Fruit fly (Drosophila melanogaster) whole organism, embryonic: ENCODE data around the gene CG32188.

ENCODE experiments used
- Adf1 ChIP-seq: fragments of 200-800 bp; sonication (Bioruptor generic); IDR thresholded peaks from 2 replicates; pipeline ENCODE4 v1.3.6; 2022; ENCODE audit warnings: missing biosample characterization, missing genetic modification characterization
- B-H2 ChIP-seq: fragments of 200-800 bp; sonication (Bioruptor generic); optimal IDR thresholded peaks from 2 replicates; lab custom pipeline; 2018; ENCODE audit warnings: missing biosample characterization, mild to moderate bottlenecking, missing genetic modification characterization
- CG10147 ChIP-seq: fragments of 200-800 bp; sonication (Bioruptor generic); optimal IDR thresholded peaks from 2 replicates; lab custom pipeline; 2019; ENCODE audit warnings: missing biosample characterization, mild to moderate bottlenecking, missing genetic modification characterization, moderate library complexity
- CG11247 ChIP-seq: fragments of 200-800 bp; sonication (Bioruptor generic); IDR thresholded peaks from 2 replicates; pipeline ENCODE4 v1.3.6; 2022; ENCODE audit warnings: missing biosample characterization, missing genetic modification characterization
- CG12299 ChIP-seq: fragments of 200-800 bp; sonication (Bioruptor generic); optimal IDR thresholded peaks from 2 replicates; lab custom pipeline; 2018; ENCODE audit warnings: missing biosample characterization, mild to moderate bottlenecking, missing genetic modification characterization
- CG1233 ChIP-seq: fragments of 200-800 bp; sonication (Bioruptor generic); optimal IDR thresholded peaks from 4 replicates; lab custom pipeline; 2018; ENCODE audit warnings: missing biosample characterization, mild to moderate bottlenecking, missing genetic modification characterization
- CG12744 ChIP-seq: fragments of 200-800 bp; sonication (Bioruptor generic); optimal IDR thresholded peaks from 2 replicates; lab custom pipeline; 2016; ENCODE audit warnings: missing biosample characterization, missing genetic modification characterization
- CG12942 ChIP-seq: fragments of 200-800 bp; sonication (Bioruptor generic); optimal IDR thresholded peaks from 3 replicates; lab custom pipeline; 2016; ENCODE audit warnings: missing biosample characterization, missing genetic modification characterization
- CG15011 ChIP-seq: fragments of 200-800 bp; sonication (Bioruptor generic); optimal IDR thresholded peaks from 3 replicates; lab custom pipeline; 2018; ENCODE audit warnings: missing biosample characterization, mild to moderate bottlenecking, missing genetic modification characterization
- CG15479 ChIP-seq: fragments of 200-800 bp; sonication (Bioruptor generic); optimal IDR thresholded peaks from 3 replicates; lab custom pipeline; 2019; ENCODE audit warnings: missing biosample characterization, mild to moderate bottlenecking, missing genetic modification characterization, moderate library complexity
- CG15696 ChIP-seq: fragments of 200-800 bp; sonication (Bioruptor generic); optimal IDR thresholded peaks from 2 replicates; lab custom pipeline; 2019; ENCODE audit warnings: missing biosample characterization, mild to moderate bottlenecking, missing genetic modification characterization, moderate library complexity
- CG16863 ChIP-seq: fragments of 200-800 bp; sonication (Bioruptor generic); optimal IDR thresholded peaks from 3 replicates; lab custom pipeline; 2016; ENCODE audit warnings: missing biosample characterization, missing genetic modification characterization
- CG17385 ChIP-seq: fragments of 200-800 bp; sonication (Bioruptor generic); optimal IDR thresholded peaks from 3 replicates; lab custom pipeline; 2018; ENCODE audit warnings: missing biosample characterization, mild to moderate bottlenecking, missing genetic modification characterization
- CG17568 ChIP-seq: fragments of 200-800 bp; sonication (Bioruptor generic); optimal IDR thresholded peaks from 2 replicates; lab custom pipeline; 2018; ENCODE audit warnings: missing biosample characterization, mild to moderate bottlenecking, missing genetic modification characterization, moderate library complexity
- CG18599 ChIP-seq: fragments of 200-800 bp; sonication (Bioruptor generic); optimal IDR thresholded peaks from 3 replicates; lab custom pipeline; 2017; ENCODE audit warnings: missing biosample characterization, missing genetic modification characterization, mild to moderate bottlenecking, moderate library complexity, missing genetic modification reagents
- CG32532 ChIP-seq: fragments of 200-800 bp; sonication (Bioruptor generic); IDR thresholded peaks from 2 replicates; pipeline ENCODE4 v1.3.6; 2022; ENCODE audit warnings: missing biosample characterization, missing genetic modification characterization
- CG3281 ChIP-seq: fragments of 200-800 bp; sonication (Bioruptor generic); optimal IDR thresholded peaks from 3 replicates; lab custom pipeline; 2017; ENCODE audit warnings: missing biosample characterization, mild to moderate bottlenecking, missing genetic modification characterization
- CG6765 ChIP-seq: fragments of 200-800 bp; sonication (Bioruptor generic); optimal IDR thresholded peaks from 3 replicates; lab custom pipeline; 2017; ENCODE audit warnings: missing biosample characterization, mild to moderate bottlenecking, missing genetic modification characterization
- CG6854 ChIP-seq: fragments of 200-800 bp; sonication (Bioruptor generic); optimal IDR thresholded peaks from 3 replicates; lab custom pipeline; 2017; ENCODE audit warnings: missing biosample characterization, mild to moderate bottlenecking, missing genetic modification characterization
- CG7963 ChIP-seq: fragments of 200-800 bp; sonication (Bioruptor generic); IDR thresholded peaks from 3 replicates; pipeline ENCODE4 v1.3.6; 2022; ENCODE audit warnings: missing biosample characterization, missing genetic modification characterization; ENCODE audit not compliant: partially characterized antibody
- CG8478 ChIP-seq: fragments of >200 bp; optimal IDR thresholded peaks from 2 replicates; lab custom pipeline; 2018
- CG9727 ChIP-seq: fragments of 200-800 bp; sonication (Bioruptor generic); optimal IDR thresholded peaks from 3 replicates; lab custom pipeline; 2017; ENCODE audit warnings: missing biosample characterization, mild to moderate bottlenecking, missing genetic modification characterization
- Camta ChIP-seq: fragments of 200-800 bp; sonication (Bioruptor generic); optimal IDR thresholded peaks from 2 replicates; lab custom pipeline; 2016; ENCODE audit warnings: missing biosample characterization, missing genetic modification characterization
- CrebB ChIP-seq: fragments of 200-800 bp; sonication (Bioruptor generic); optimal IDR thresholded peaks from 3 replicates; lab custom pipeline; 2018; ENCODE audit warnings: missing biosample characterization, mild to moderate bottlenecking, missing genetic modification characterization
- Dek ChIP-seq: fragments of 200-800 bp; sonication (Bioruptor generic); optimal IDR thresholded peaks from 3 replicates; lab custom pipeline; 2019; ENCODE audit warnings: missing biosample characterization, mild to moderate bottlenecking, missing genetic modification characterization, moderate library complexity
- Fer2 ChIP-seq: fragments of 200-800 bp; sonication (Bioruptor generic); optimal IDR thresholded peaks from 2 replicates; lab custom pipeline; 2018; ENCODE audit warnings: missing biosample characterization, mild to moderate bottlenecking, missing genetic modification characterization, moderate library complexity
- HHEX ChIP-seq: fragments of 200-800 bp; sonication (Bioruptor generic); optimal IDR thresholded peaks from 3 replicates; lab custom pipeline; 2017; ENCODE audit warnings: missing biosample characterization, mild to moderate bottlenecking, missing genetic modification characterization, missing genetic modification reagents
- Hand ChIP-seq: fragments of 200-800 bp; sonication (Bioruptor generic); optimal IDR thresholded peaks from 2 replicates; lab custom pipeline; 2017; ENCODE audit warnings: mild to moderate bottlenecking, missing biosample characterization, missing genetic modification reagents, missing genetic modification characterization
- Hmr ChIP-seq: fragments of 200-800 bp; sonication (Bioruptor generic); optimal IDR thresholded peaks from 3 replicates; lab custom pipeline; 2017; ENCODE audit warnings: mild to moderate bottlenecking, missing biosample characterization, missing genetic modification reagents, missing genetic modification characterization
- Jarid2 ChIP-seq: fragments of 200-800 bp; sonication (Bioruptor generic); optimal IDR thresholded peaks from 3 replicates; lab custom pipeline; 2017; ENCODE audit warnings: mild to moderate bottlenecking, missing biosample characterization, missing genetic modification reagents, missing genetic modification characterization
- MESR4 ChIP-seq: fragments of 200-800 bp; sonication (Bioruptor generic); optimal IDR thresholded peaks from 2 replicates; lab custom pipeline; 2018; ENCODE audit warnings: missing biosample characterization, mild to moderate bottlenecking, missing genetic modification characterization, moderate library complexity
- Mes4 ChIP-seq: fragments of 200-800 bp; sonication (Bioruptor generic); optimal IDR thresholded peaks from 2 replicates; lab custom pipeline; 2016; ENCODE audit warnings: missing biosample characterization, missing genetic modification characterization
- Myb ChIP-seq: fragments of 200-800 bp; sonication (Bioruptor generic); optimal IDR thresholded peaks from 2 replicates; lab custom pipeline; 2016; ENCODE audit warnings: missing biosample characterization, missing genetic modification characterization
- Opbp ChIP-seq: fragments of 200-800 bp; sonication (Bioruptor generic); IDR thresholded peaks from 3 replicates; pipeline ENCODE4 v1.3.6; 2022; ENCODE audit warnings: missing biosample characterization, missing genetic modification characterization; ENCODE audit not compliant: partially characterized antibody
- Scr ChIP-seq: fragments of 200-800 bp; sonication (Bioruptor generic); IDR thresholded peaks from 2 replicates; pipeline ENCODE4 v1.3.6; 2022; ENCODE audit warnings: missing biosample characterization, missing genetic modification characterization; ENCODE audit not compliant: partially characterized antibody
- Usf ChIP-seq: fragments of 200-800 bp; sonication (Bioruptor generic); optimal IDR thresholded peaks from 2 replicates; lab custom pipeline; 2017; ENCODE audit warnings: missing genotype, missing biosample characterization, missing genetic modification characterization
- ash1 ChIP-seq: fragments of 200-800 bp; sonication (Bioruptor generic); optimal IDR thresholded peaks from 2 replicates; lab custom pipeline; 2018; ENCODE audit warnings: missing biosample characterization, mild to moderate bottlenecking, missing genetic modification characterization
- az2 ChIP-seq: fragments of 200-800 bp; sonication (Bioruptor generic); optimal IDR thresholded peaks from 3 replicates; lab custom pipeline; 2016; ENCODE audit warnings: missing biosample characterization, missing genetic modification characterization
- cwo ChIP-seq: fragments of 200-800 bp; sonication (Bioruptor generic); optimal IDR thresholded peaks from 3 replicates; lab custom pipeline; 2017; ENCODE audit warnings: missing biosample characterization, missing genetic modification characterization, mild to moderate bottlenecking, moderate library complexity, missing genetic modification reagents
- fd3F ChIP-seq: fragments of 200-800 bp; sonication (Bioruptor generic); optimal IDR thresholded peaks from 2 replicates; lab custom pipeline; 2018; ENCODE audit warnings: missing biosample characterization, mild to moderate bottlenecking, missing genetic modification characterization, moderate library complexity
- grn ChIP-seq: fragments of 200-800 bp; sonication (Bioruptor generic); optimal IDR thresholded peaks from 3 replicates; lab custom pipeline; 2017; ENCODE audit warnings: missing biosample characterization, missing genetic modification characterization
- h ChIP-seq: fragments of >200 bp; optimal IDR thresholded peaks from 2 replicates; lab custom pipeline; 2017
- hb ChIP-seq: fragments of 200-800 bp; sonication (Bioruptor generic); IDR thresholded peaks from 3 replicates; pipeline ENCODE4 v1.3.6; 2022; ENCODE audit warnings: missing biosample characterization, missing genetic modification characterization; ENCODE audit not compliant: partially characterized antibody
- hbn ChIP-seq: fragments of 200-800 bp; sonication (Bioruptor generic); IDR thresholded peaks from 2 replicates; pipeline ENCODE4 v1.3.6; 2022; ENCODE audit warnings: missing biosample characterization, missing genetic modification characterization; ENCODE audit not compliant: partially characterized antibody
- lab ChIP-seq: fragments of 200-800 bp; sonication (Bioruptor generic); optimal IDR thresholded peaks from 3 replicates; lab custom pipeline; 2017; ENCODE audit warnings: missing biosample characterization, missing genetic modification characterization, mild to moderate bottlenecking, moderate library complexity, missing genetic modification reagents
- luna ChIP-seq: fragments of 200-800 bp; sonication (Bioruptor generic); optimal IDR thresholded peaks from 2 replicates; lab custom pipeline; 2016; ENCODE audit warnings: missing biosample characterization, missing genetic modification characterization
- odd ChIP-seq: fragments of 200-800 bp; sonication (Bioruptor generic); optimal IDR thresholded peaks from 2 replicates; lab custom pipeline; 2017; ENCODE audit warnings: missing biosample characterization, mild to moderate bottlenecking, missing genetic modification characterization
- pho ChIP-seq: fragments of 200-800 bp; sonication (Bioruptor generic); optimal IDR thresholded peaks from 2 replicates; lab custom pipeline; 2016; ENCODE audit warnings: missing biosample characterization, missing genetic modification characterization
- prd ChIP-seq, 3 experiments: fragments of >200 bp in 2 of 3; fragments of 200-800 bp in 1 of 3; sonication (Bioruptor generic) in 1 of 3; optimal IDR thresholded peaks in 2 of 3; IDR thresholded peaks in 1 of 3; 2 replicates in 2 of 3; 3 replicates in 1 of 3; pipeline versions ENCODE4 v1.3.6 to Lab custom; 2017 to 2022; ENCODE audit warnings: missing biosample characterization in 1 of 3, missing genetic modification characterization in 1 of 3
- ro ChIP-seq: fragments of 200-800 bp; sonication (Bioruptor generic); IDR thresholded peaks from 2 replicates; pipeline ENCODE4 v1.3.6; 2022; ENCODE audit warnings: missing biosample characterization, missing genetic modification characterization
- schlank ChIP-seq: fragments of 200-800 bp; sonication (Bioruptor generic); optimal IDR thresholded peaks from 2 replicates; lab custom pipeline; 2018; ENCODE audit warnings: missing biosample characterization, mild to moderate bottlenecking, missing genetic modification characterization
- unpg ChIP-seq: fragments of 200-800 bp; sonication (Bioruptor generic); optimal IDR thresholded peaks from 3 replicates; lab custom pipeline; 2018; ENCODE audit warnings: missing biosample characterization, mild to moderate bottlenecking, missing genetic modification characterization, moderate library complexity
- wek ChIP-seq: fragments of 200-800 bp; sonication (Bioruptor generic); optimal IDR thresholded peaks from 3 replicates; lab custom pipeline; 2018; ENCODE audit warnings: missing biosample characterization, mild to moderate bottlenecking, missing genetic modification characterization, moderate library complexity

Gene CG32188

DNA sequence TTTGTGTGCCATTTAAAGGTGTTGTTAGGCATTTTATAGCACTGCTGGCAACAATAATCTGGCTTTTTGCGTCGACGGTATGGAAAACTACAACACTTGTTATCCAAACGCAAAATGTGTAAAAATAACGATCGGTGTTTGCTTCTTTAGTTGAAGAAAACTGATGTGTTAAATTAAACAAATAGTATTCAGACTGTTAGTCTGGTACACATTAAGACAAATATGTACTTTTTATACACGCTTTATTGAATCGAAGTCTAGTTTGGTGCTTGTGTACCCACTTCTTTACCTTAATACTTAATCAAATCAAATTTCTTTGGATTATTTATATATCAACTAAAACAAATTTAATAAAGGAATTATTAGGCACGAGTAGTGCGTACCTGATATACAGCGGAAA is 41.9 kb downstream of the CG32188 start (continued):
- TF ChIP-seq CG17385 (peak; percentile 24), B-H2 (GFP tag; lab: Kevin White, UChicago) (peak; percentile 80), hb (GFP tag; lab: Robert Waterston, UW) (no peak), h (lab: Kevin White, UChicago) (no peak), luna (GFP tag; lab: Kevin White, UChicago) (peak; percentile 11), Jarid2 (GFP tag; lab: Kevin White, UChicago) (peak; percentile 2), CG6854 (GFP tag; lab: Kevin White, UChicago) (peak; percentile 62), Scr (GFP tag; lab: Robert Waterston, UW) (no peak), CG18599 (GFP tag; lab: Kevin White, UChicago) (peak; percentile 91), grn (GFP tag; lab: Kevin White, UChicago) (no peak), HHEX (GFP tag; lab: Kevin White, UChicago) (peak; percentile 70), ash1 (GFP tag; lab: Kevin White, UChicago) (peak; percentile 18), Camta (GFP tag; lab: Kevin White, UChicago) (no peak), wek (GFP tag; lab: Kevin White, UChicago) (no peak), CG11247 (peak; percentile 49; the same call in 1 of the 2 replicates), CG12299 (tag; lab: Kevin White, UChicago) (peak; percentile 53), prd (optimal IDR thresholded peaks at IDR 0.05; lab: Kevin White, UChicago) (no peak), prd (GFP tag; IDR thresholded peaks at IDR 0.05; lab: Robert Waterston, UW) (no peak), CrebB (peak; percentile 46), CG3281 (GFP tag; lab: Kevin White, UChicago) (peak; percentile 88), Fer2 (tag; lab: Kevin White, UChicago) (peak; percentile 52), schlank (tag; lab: Kevin White, UChicago) (peak; percentile 69), CG17568 (GFP tag; lab: Kevin White, UChicago) (peak; percentile 63), fd3F (GFP tag; lab: Kevin White, UChicago) (peak; percentile 87), cwo (GFP tag; lab: Kevin White, UChicago) (peak; percentile 64), Hand (GFP tag; lab: Kevin White, UChicago) (peak; percentile 49), CG12744 (peak; percentile 15), CG32532 (no peak), Dek (tag; lab: Kevin White, UChicago) (peak; percentile 67), CG15011 (GFP tag; lab: Kevin White, UChicago) (peak; percentile 62), pho (GFP tag; lab: Kevin White, UChicago) (peak; percentile 39), az2 (GFP tag; lab: Kevin White, UChicago) (no peak), CG1233 (GFP tag; lab: Kevin White, UChicago) (peak; percentile 40), CG9727 (peak; percentile 7), CG15696 (no peak), lab (GFP tag; lab: Kevin White, UChicago) (peak; percentile 94), Adf1 (peak; percentile 50; the same call in 1 of the 2 replicates), CG8478 (no peak), CG12942 (GFP tag; lab: Kevin White, UChicago) (no peak)

DNA sequence AAGACGTTTGTCGTGTGGAACGTTAAGA is 42.1 kb downstream of the CG32188 start, which contains the start of gene CG42815:
TSS of gene CG42815 (minus strand) at position 20 of the 28 bp plus-strand sequence.
- TF ChIP-seq Hmr (GFP tag; lab: Kevin White, UChicago) (no peak), unpg (GFP tag; lab: Kevin White, UChicago) (no peak), odd (GFP tag; lab: Kevin White, UChicago) (no peak), Opbp (GFP tag; lab: Robert Waterston, UW) (no peak), CG7963 (GFP tag; lab: Robert Waterston, UW) (no peak), CG15479 (GFP tag; lab: Kevin White, UChicago) (no peak), CG6765 (GFP tag; lab: Kevin White, UChicago) (no peak), CG15011 (GFP tag; lab: Kevin White, UChicago) (no peak), CG16863 (GFP tag; lab: Kevin White, UChicago) (no peak), CG10147 (GFP tag; lab: Kevin White, UChicago) (no peak), Mes4 (GFP tag; lab: Kevin White, UChicago) (no peak), ro (GFP tag; lab: Robert Waterston, UW) (no peak), hbn (GFP tag; lab: Robert Waterston, UW) (no peak), Myb (no peak), h (lab: Kevin White, UChicago) (no peak), Usf (GFP tag; lab: Kevin White, UChicago) (no peak), MESR4 (no peak)
